Fruit fly (Drosophila melanogaster): ENCODE data around the gene Ir94b.

Gene Ir94b

DNA sequence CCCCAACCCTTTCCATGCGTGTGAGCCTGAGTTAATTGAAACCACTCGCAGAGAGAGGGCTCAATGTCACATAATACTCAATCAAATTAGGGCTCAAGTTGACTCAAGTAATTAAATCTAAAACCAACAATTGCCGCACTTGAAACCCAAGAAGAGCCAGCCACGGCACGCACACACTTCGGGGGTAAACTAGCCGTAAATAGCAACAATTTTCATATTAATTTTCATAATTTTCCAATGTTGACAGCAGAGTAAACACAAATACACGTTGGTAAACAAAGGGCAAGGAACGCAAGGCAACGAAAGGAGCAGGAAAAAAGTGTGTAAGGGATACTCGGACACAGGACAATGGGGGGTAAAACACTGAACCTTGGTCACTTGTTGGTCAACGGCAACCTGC, 30.4 kb upstream of the Ir94b start (continued):
- peak; percentile 28 for TF ChIP-seq CG17359 (tag; optimal IDR thresholded peaks at IDR 0.05)
- peak; percentile 70 for TF ChIP-seq twi (tag; optimal IDR thresholded peaks at IDR 0.05)
- TF ChIP-seq exex (tag; optimal IDR thresholded peaks at IDR 0.05), result no peak
- no peak for TF ChIP-seq corto (GFP tag; optimal IDR thresholded peaks at IDR 0.05)
- TF ChIP-seq pho (GFP tag; optimal IDR thresholded peaks at IDR 0.05), result no peak
- TF ChIP-seq CG7556 (GFP tag; optimal IDR thresholded peaks at IDR 0.05), result peak; percentile 56
- TF ChIP-seq CG30020 (tag; optimal IDR thresholded peaks at IDR 0.05), result no peak
- TF ChIP-seq pfk (GFP tag; optimal IDR thresholded peaks at IDR 0.05), result peak; percentile 8
- no peak for TF ChIP-seq Elba2 (GFP tag; optimal IDR thresholded peaks at IDR 0.05)
- peak; percentile 37 for TF ChIP-seq gsb-n (tag; optimal IDR thresholded peaks at IDR 0.05)
- no peak for TF ChIP-seq Atf6 (GFP tag; IDR thresholded peaks at IDR 0.05)
- no peak for TF ChIP-seq fru (optimal IDR thresholded peaks at IDR 0.05)
- TF ChIP-seq CG15479 (GFP tag; optimal IDR thresholded peaks at IDR 0.05), result peak; percentile 45
- TF ChIP-seq CG7745 (tag; optimal IDR thresholded peaks at IDR 0.05), result peak; percentile 90
- no peak for TF ChIP-seq B-H1 (GFP tag; IDR thresholded peaks at IDR 0.05)
- TF ChIP-seq CG8765 (GFP tag; IDR thresholded peaks at IDR 0.05), result no peak
- no peak for TF ChIP-seq zfh2 (GFP tag; optimal IDR thresholded peaks at IDR 0.05)
- peak; percentile 10 for TF ChIP-seq CG31365 (tag; optimal IDR thresholded peaks at IDR 0.05)
- TF ChIP-seq Chrac-16 (GFP tag; optimal IDR thresholded peaks at IDR 0.05), result no peak
- no peak for TF ChIP-seq CG31388 (GFP tag; optimal IDR thresholded peaks at IDR 0.05)
- no peak for TF ChIP-seq CG5245 (GFP tag; optimal IDR thresholded peaks at IDR 0.05)
- peak; percentile 29 for TF ChIP-seq CG8359 (GFP tag; optimal IDR thresholded peaks at IDR 0.05; ENCODE audit: borderline replicate concordance)
- peak; percentile 87 for TF ChIP-seq caup (GFP tag; optimal IDR thresholded peaks at IDR 0.05; ENCODE audit: severe bottlenecking)
- no peak for TF ChIP-seq Jarid2 (GFP tag; optimal IDR thresholded peaks at IDR 0.05)
- TF ChIP-seq CG4360 (GFP tag; IDR thresholded peaks at IDR 0.05), result no peak
- no peak for TF ChIP-seq phol (tag; optimal IDR thresholded peaks at IDR 0.05)
- no peak for TF ChIP-seq disco-r (GFP tag; optimal IDR thresholded peaks at IDR 0.05)
- TF ChIP-seq btn (GFP tag; optimal IDR thresholded peaks at IDR 0.05), result no peak
- no peak for TF ChIP-seq CG18011 (GFP tag; optimal IDR thresholded peaks at IDR 0.05)
- no peak for TF ChIP-seq en (GFP tag; optimal IDR thresholded peaks at IDR 0.05)
- no peak for TF ChIP-seq CG9932 (GFP tag; IDR thresholded peaks at IDR 0.05)
- TF ChIP-seq Mrtf (GFP tag; IDR thresholded peaks at IDR 0.05), result no peak
- TF ChIP-seq Bdp1 (GFP tag; optimal IDR thresholded peaks at IDR 0.05), result peak; percentile 35
- no peak for TF ChIP-seq CG12659 (GFP tag; optimal IDR thresholded peaks at IDR 0.05)
- peak; percentile 96 for TF ChIP-seq CG15696 (tag; optimal IDR thresholded peaks at IDR 0.05)
- TF ChIP-seq CG12299 (tag; optimal IDR thresholded peaks at IDR 0.05), result no peak
- TF ChIP-seq E2f2 (GFP tag; IDR thresholded peaks at IDR 0.05), result no peak
- TF ChIP-seq CG6175 (GFP tag; IDR thresholded peaks at IDR 0.05), result no peak
- peak; percentile 76 for TF ChIP-seq CG2202 (tag; optimal IDR thresholded peaks at IDR 0.05)
- no peak for TF ChIP-seq Ssrp (tag; optimal IDR thresholded peaks at IDR 0.05)
- TF ChIP-seq CG11695 (GFP tag; IDR thresholded peaks at IDR 0.05), result no peak
- TF ChIP-seq bbx (GFP tag; IDR thresholded peaks at IDR 0.05; ENCODE audit: partially characterized antibody), result no peak
- no peak for TF ChIP-seq CG7271 (tag; optimal IDR thresholded peaks at IDR 0.05)
- TF ChIP-seq BtbVII (GFP tag; optimal IDR thresholded peaks at IDR 0.05), result peak; percentile 17
- TF ChIP-seq sd (tag; optimal IDR thresholded peaks at IDR 0.05), result no peak
- no peak for TF ChIP-seq Gug (GFP tag; IDR thresholded peaks at IDR 0.05)
- peak; percentile 51 for TF ChIP-seq Hmr (GFP tag; optimal IDR thresholded peaks at IDR 0.05)
- no peak for TF ChIP-seq CG14860 (GFP tag; IDR thresholded peaks at IDR 0.05; ENCODE audit: partially characterized antibody)

Measured in whole organism, embryonic.